Fruit fly (Drosophila melanogaster) whole organism, pupa: Measurements from ENCODE around the gene by.

ENCODE experiments used
- CG12605 ChIP-seq: fragments of 200-800 bp; sonication (Bioruptor generic); IDR thresholded peaks from 2 replicates; pipeline ENCODE4 v1.3.6; 2022; ENCODE audit warnings: missing biosample characterization, missing genetic modification characterization
- CG14655 ChIP-seq: fragments of 200-800 bp; sonication (Bioruptor generic); optimal IDR thresholded peaks from 3 replicates; lab custom pipeline; 2017; ENCODE audit warnings: mild to moderate bottlenecking, missing biosample characterization, missing genetic modification reagents, missing genetic modification characterization
- CG15710 ChIP-seq: fragments of 200-800 bp; sonication (Bioruptor generic); optimal IDR thresholded peaks from 2 replicates; lab custom pipeline; 2018; ENCODE audit warnings: missing biosample characterization, mild to moderate bottlenecking, missing genetic modification characterization, moderate library complexity
- CG17806 ChIP-seq: fragments of 200-800 bp; sonication (Bioruptor generic); optimal IDR thresholded peaks from 2 replicates; lab custom pipeline; 2018; ENCODE audit warnings: missing biosample characterization, mild to moderate bottlenecking, missing genetic modification characterization, moderate library complexity
- CG34367 ChIP-seq: fragments of 200-800 bp; sonication (Bioruptor generic); optimal IDR thresholded peaks from 2 replicates; lab custom pipeline; 2018; ENCODE audit warnings: missing biosample characterization, mild to moderate bottlenecking, missing genetic modification characterization
- CG4496 ChIP-seq: fragments of 200-800 bp; sonication (Bioruptor generic); IDR thresholded peaks from 3 replicates; pipeline ENCODE4 v1.3.6; 2022; ENCODE audit warnings: missing biosample characterization, missing genetic modification characterization
- CG9948 ChIP-seq: fragments of 200-800 bp; sonication (Bioruptor generic); optimal IDR thresholded peaks from 2 replicates; lab custom pipeline; 2018; ENCODE audit warnings: missing biosample characterization, mild to moderate bottlenecking, missing genetic modification characterization, moderate library complexity
- D1 ChIP-seq: fragments of 200-800 bp; sonication (Bioruptor generic); optimal IDR thresholded peaks from 2 replicates; lab custom pipeline; 2018; ENCODE audit warnings: missing biosample characterization, mild to moderate bottlenecking, missing genetic modification characterization, moderate library complexity
- EcR ChIP-seq: fragments of 200-800 bp; sonication (Bioruptor generic); optimal IDR thresholded peaks from 3 replicates; lab custom pipeline; 2019; ENCODE audit warnings: missing biosample characterization, missing genetic modification characterization, mild to moderate bottlenecking, moderate library complexity, missing genetic modification reagents
- Pif1A ChIP-seq: fragments of 200-800 bp; sonication (Bioruptor generic); optimal IDR thresholded peaks from 3 replicates; lab custom pipeline; 2016; ENCODE audit warnings: missing biosample characterization, missing genetic modification characterization
- Pif1B ChIP-seq: fragments of 200-800 bp; sonication (Bioruptor generic); optimal IDR thresholded peaks from 3 replicates; lab custom pipeline; 2016; ENCODE audit warnings: missing biosample characterization, missing genetic modification characterization
- Snoo ChIP-seq: fragments of 200-800 bp; sonication (Bioruptor generic); optimal IDR thresholded peaks from 3 replicates; lab custom pipeline; 2017; ENCODE audit warnings: missing biosample characterization, mild to moderate bottlenecking, missing genetic modification characterization, inconsistent platforms
- rn ChIP-seq: fragments of 200-800 bp; sonication (Bioruptor generic); IDR thresholded peaks from 2 replicates; pipeline ENCODE4 v1.3.6; 2022; ENCODE audit warnings: missing biosample characterization, missing genetic modification characterization

dm6 chr3R:9543495-9544180 is 10.8 kb upstream of the by start:
- TF ChIP-seq CG4496 (GFP tag; lab: Robert Waterston, UW): no peak
- TF ChIP-seq CG15710 (tag; lab: Kevin White, UChicago): no peak
- no peak for TF ChIP-seq Snoo (tag; lab: Kevin White, UChicago)
- TF ChIP-seq CG9948 (tag; lab: Kevin White, UChicago): no peak
- no peak for TF ChIP-seq CG14655 (GFP tag; lab: Kevin White, UChicago)
- no peak for TF ChIP-seq CG12605
- TF ChIP-seq CG17806: no peak
- no peak for TF ChIP-seq CG34367 (tag; lab: Kevin White, UChicago)
- no peak for TF ChIP-seq EcR (GFP tag; lab: Kevin White, UChicago)
- no peak for TF ChIP-seq Pif1B (GFP tag; lab: Kevin White, UChicago)
- no peak for TF ChIP-seq rn
- TF ChIP-seq Pif1A (GFP tag; lab: Kevin White, UChicago): no peak
- no peak for TF ChIP-seq D1 (tag; lab: Kevin White, UChicago)
